Worm (Caenorhabditis elegans): Measurements from ENCODE around the gene C44H9.7.

DNA sequence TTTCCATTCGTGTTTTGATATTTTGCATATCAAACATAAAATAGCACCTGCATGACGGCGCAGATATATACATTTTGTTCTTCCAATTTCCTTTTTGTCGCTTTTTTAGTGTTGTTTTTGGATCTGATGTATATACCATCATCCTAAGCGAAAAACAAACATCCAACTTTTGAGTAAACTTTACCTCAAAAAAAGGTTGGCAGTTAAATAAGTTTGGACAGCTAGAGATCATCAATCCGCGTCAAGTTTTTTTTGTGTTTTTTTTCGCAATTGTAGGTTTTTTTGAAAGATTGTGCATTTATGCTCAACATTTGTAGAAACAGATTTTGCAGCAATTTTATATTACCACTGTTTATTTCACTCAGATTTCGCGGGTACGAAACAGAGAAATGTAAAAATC lies 17.1 kb upstream of the C44H9.7 start, which contains the start of gene bus-19:
- TF ChIP-seq pha-4 (tag; optimal IDR thresholded peaks at IDR 0.05): no peak
- no peak for TF ChIP-seq aptf-3 (GFP tag; IDR thresholded peaks at IDR 0.05)
- TF ChIP-seq gei-17 (GFP tag; optimal IDR thresholded peaks at IDR 0.05): no peak
- no peak for TF ChIP-seq tlf-1 (GFP tag; optimal IDR thresholded peaks at IDR 0.05)
- TF ChIP-seq F33H1.4 (GFP tag; IDR thresholded peaks at IDR 0.05): no peak
- no peak for TF ChIP-seq Y53G8AR.9 (GFP tag; conservative IDR thresholded peaks at IDR 0.05)
- TF ChIP-seq ceh-91 (GFP tag; IDR thresholded peaks at IDR 0.05): no peak
- no peak for TF ChIP-seq snpc-4 (GFP tag; optimal IDR thresholded peaks at IDR 0.05)
- no peak for TF ChIP-seq snpc-4 (tag; optimal IDR thresholded peaks at IDR 0.05)
- no peak for TF ChIP-seq nhr-80 (tag; optimal IDR thresholded peaks at IDR 0.05)
- no peak for TF ChIP-seq C06A6.2 (GFP tag; conservative IDR thresholded peaks at IDR 0.05)
- TF ChIP-seq lin-35 (GFP tag; optimal IDR thresholded peaks at IDR 0.05): no peak
- no peak for TF ChIP-seq snpc-3.4 (tag; optimal IDR thresholded peaks at IDR 0.05)
- no peak for TF ChIP-seq madf-8 (GFP tag; conservative IDR thresholded peaks at IDR 0.05)
